Fruit fly (Drosophila melanogaster): Measurements from ENCODE around the gene robl37BC.

robl37BC gene

DNA sequence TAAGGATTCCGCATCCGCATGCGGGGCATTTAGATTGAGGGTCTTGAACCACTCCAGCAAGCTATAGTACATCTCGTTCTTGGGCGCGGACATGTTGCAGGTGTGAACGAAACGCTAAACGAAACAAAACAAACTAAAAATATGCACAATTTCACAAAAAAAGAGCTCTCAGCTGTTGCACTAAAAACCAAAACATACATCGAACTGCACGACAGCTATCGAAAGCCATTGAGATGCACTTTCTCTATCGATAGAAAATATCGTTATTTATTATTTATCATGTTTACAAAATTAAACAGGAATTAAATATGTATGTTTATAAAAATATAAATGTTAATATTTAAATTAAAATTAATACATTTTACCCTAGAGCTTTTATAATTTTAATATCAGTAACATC lies 22.6 kb downstream of the robl37BC start, which contains the start of gene hook (continued):
- TF ChIP-seq nmo (GFP tag; optimal IDR thresholded peaks at IDR 0.05) (peak; percentile 8), CG10209 (GFP tag; optimal IDR thresholded peaks at IDR 0.05) (no peak), CG4617 (GFP tag; optimal IDR thresholded peaks at IDR 0.05; ENCODE audit: borderline replicate concordance) (peak; percentile 22), crol (GFP tag; IDR thresholded peaks at IDR 0.05) (no peak), CG12744 (GFP tag; optimal IDR thresholded peaks at IDR 0.05) (no peak), zen2 (GFP tag; IDR thresholded peaks at IDR 0.05; ENCODE audit: partially characterized antibody) (peak; percentile 75), MBD-R2 (GFP tag; IDR thresholded peaks at IDR 0.05) (peak; percentile 68), TFAM (GFP tag; optimal IDR thresholded peaks at IDR 0.05) (no peak), sqz (GFP tag; optimal IDR thresholded peaks at IDR 0.05) (no peak), CG13624 (GFP tag; optimal IDR thresholded peaks at IDR 0.05) (no peak), cas (GFP tag; IDR thresholded peaks at IDR 0.05) (no peak), CG8388 (GFP tag; optimal IDR thresholded peaks at IDR 0.05) (no peak), CG15073 (GFP tag; optimal IDR thresholded peaks at IDR 0.05) (no peak), chinmo (GFP tag; IDR thresholded peaks at IDR 0.05; ENCODE audit: partially characterized antibody) (peak; percentile 81; the same call in 2 of the 4 replicates), C15 (GFP tag; IDR thresholded peaks at IDR 0.05) (no peak), BEAF-32 (GFP tag; optimal IDR thresholded peaks at IDR 0.05) (peak; percentile 68), row (GFP tag; IDR thresholded peaks at IDR 0.05) (peak; percentile 49; the same call in 2 of the 3 replicates), HLH4C (GFP tag; IDR thresholded peaks at IDR 0.05; ENCODE audit: partially characterized antibody) (peak; percentile 71), trem (tag; optimal IDR thresholded peaks at IDR 0.05) (peak; percentile 52), CG2712 (tag; optimal IDR thresholded peaks at IDR 0.05) (peak; percentile 24), nau (GFP tag; optimal IDR thresholded peaks at IDR 0.05) (no peak), CG15269 (tag; optimal IDR thresholded peaks at IDR 0.05) (no peak), CG17328 (GFP tag; IDR thresholded peaks at IDR 0.05) (no peak), vnd (GFP tag; IDR thresholded peaks at IDR 0.05; ENCODE audit: partially characterized antibody) (peak; percentile 64), CG42726 (GFP tag; IDR thresholded peaks at IDR 0.05; ENCODE audit: partially characterized antibody) (peak; percentile 55; the same call in 1 of the 2 replicates), CG31441 (GFP tag; IDR thresholded peaks at IDR 0.05) (no peak), stwl (tag; optimal IDR thresholded peaks at IDR 0.05) (peak; percentile 33), CG8478 (optimal IDR thresholded peaks at IDR 0.05) (no peak), hb (GFP tag; IDR thresholded peaks at IDR 0.05; ENCODE audit: partially characterized antibody) (peak; percentile 67; the same call in 2 of the 3 replicates), CG7963 (GFP tag; IDR thresholded peaks at IDR 0.05; ENCODE audit: partially characterized antibody) (peak; percentile 45; the same call in 1 of the 3 replicates), Scr (GFP tag; IDR thresholded peaks at IDR 0.05; ENCODE audit: partially characterized antibody) (peak; percentile 81), sna (GFP tag; IDR thresholded peaks at IDR 0.05; ENCODE audit: partially characterized antibody) (peak; percentile 82), CG14710 (tag; optimal IDR thresholded peaks at IDR 0.05) (peak; percentile 15), ato (GFP tag; IDR thresholded peaks at IDR 0.05; ENCODE audit: partially characterized antibody) (0 out of 2 replicates have a peak, but pooled peaks have one; percentile 24), CG14860 (GFP tag; IDR thresholded peaks at IDR 0.05; ENCODE audit: partially characterized antibody) (peak; percentile 63), Dll (GFP tag; IDR thresholded peaks at IDR 0.05; ENCODE audit: partially characterized antibody) (peak; percentile 85), CG12942 (GFP tag; optimal IDR thresholded peaks at IDR 0.05) (no peak), jigr1 (GFP tag; IDR thresholded peaks at IDR 0.05) (no peak), Bgb (GFP tag; IDR thresholded peaks at IDR 0.05; ENCODE audit: partially characterized antibody) (peak; percentile 76), CG18476 (GFP tag; optimal IDR thresholded peaks at IDR 0.05) (no peak), CG12659 (GFP tag; optimal IDR thresholded peaks at IDR 0.05) (peak; percentile 22), CG12391 (tag; optimal IDR thresholded peaks at IDR 0.05) (peak; percentile 14), Ets97D (GFP tag; optimal IDR thresholded peaks at IDR 0.05) (no peak), CG16813 (GFP tag; IDR thresholded peaks at IDR 0.05; ENCODE audit: partially characterized antibody) (peak; percentile 69), Oli (tag; optimal IDR thresholded peaks at IDR 0.05) (no peak), phol (tag; optimal IDR thresholded peaks at IDR 0.05) (peak; percentile 2)

Data from whole organism, embryonic.